Worm (Caenorhabditis elegans): Measurements from ENCODE around the gene srap-1.

- TF ChIP-seq mxl-2 (GFP tag; conservative IDR thresholded peaks at IDR 0.05) (no peak), ceh-82 (tag; optimal IDR thresholded peaks at IDR 0.05) (no peak), Y75B8A.6 (GFP tag; IDR thresholded peaks at IDR 0.05) (no peak), ces-1 (GFP tag; optimal IDR thresholded peaks at IDR 0.05) (no peak), zag-1 (tag; optimal IDR thresholded peaks at IDR 0.05) (no peak), nhr-237 (tag; optimal IDR thresholded peaks at IDR 0.05) (no peak), nhr-102 (tag; optimal IDR thresholded peaks at IDR 0.05) (no peak), ZK546.5 (tag; optimal IDR thresholded peaks at IDR 0.05) (no peak)
Observed at ce11 chrII:11153800-11154199, 49.2 kb upstream of the srap-1 start.
